Fruit fly (Drosophila melanogaster) whole organism, adult: ENCODE data around the gene CG1983.
A peak's percentile ranks its signal among the peaks of the same experiment; 100 is the strongest.

Experiments used
- CG11617 ChIP-seq: fragments of 200-800 bp; sonication (Bioruptor generic); optimal IDR thresholded peaks from 2 replicates; lab custom pipeline; 2017; ENCODE audit warnings: mild to moderate bottlenecking, missing biosample characterization, missing genetic modification reagents, missing genetic modification characterization
- CG12768 ChIP-seq: fragments of 200-800 bp; sonication (Bioruptor generic); optimal IDR thresholded peaks from 2 replicates; lab custom pipeline; 2017; ENCODE audit warnings: missing biosample characterization, missing genetic modification characterization, mild to moderate bottlenecking, moderate library complexity, missing genetic modification reagents
- CG14711 ChIP-seq: fragments of 200-800 bp; sonication (Bioruptor generic); optimal IDR thresholded peaks from 2 replicates; lab custom pipeline; 2018; ENCODE audit warnings: missing biosample characterization, mild to moderate bottlenecking, missing genetic modification characterization, moderate library complexity
- CG1620 ChIP-seq: fragments of 200-800 bp; sonication (Bioruptor generic); optimal IDR thresholded peaks from 2 replicates; lab custom pipeline; 2016; ENCODE audit warnings: missing biosample characterization, missing genetic modification characterization
- CG33017 ChIP-seq: fragments of 200-800 bp; sonication (Bioruptor generic); optimal IDR thresholded peaks from 2 replicates; lab custom pipeline; 2018; ENCODE audit warnings: missing biosample characterization, mild to moderate bottlenecking, missing genetic modification characterization, moderate library complexity
- CG5204 ChIP-seq: fragments of 200-800 bp; sonication (Bioruptor generic); optimal IDR thresholded peaks from 2 replicates; lab custom pipeline; 2016; ENCODE audit warnings: missing biosample characterization, missing genetic modification characterization
- CG7045 ChIP-seq: fragments of 200-800 bp; sonication (Bioruptor generic); optimal IDR thresholded peaks from 2 replicates; lab custom pipeline; 2017; ENCODE audit warnings: missing biosample characterization, mild to moderate bottlenecking, missing genetic modification characterization
- CG7101 ChIP-seq: fragments of 200-800 bp; sonication (Bioruptor generic); optimal IDR thresholded peaks from 2 replicates; lab custom pipeline; 2018; ENCODE audit warnings: missing biosample characterization, mild to moderate bottlenecking, missing genetic modification characterization, moderate library complexity
- Clk ChIP-seq: fragments of 200-800 bp; sonication (Bioruptor generic); optimal IDR thresholded peaks from 2 replicates; lab custom pipeline; 2017; ENCODE audit warnings: missing biosample characterization, missing genetic modification characterization
- Crg-1 ChIP-seq: fragments of 200-800 bp; sonication (Bioruptor generic); optimal IDR thresholded peaks from 2 replicates; lab custom pipeline; 2016; ENCODE audit warnings: missing biosample characterization, missing genetic modification characterization
- Hr96 ChIP-seq: fragments of 200-800 bp; sonication (Bioruptor generic); optimal IDR thresholded peaks from 2 replicates; lab custom pipeline; 2016; ENCODE audit warnings: missing biosample characterization, missing genetic modification characterization
- Mnt ChIP-seq: fragments of 200-800 bp; sonication (Bioruptor generic); optimal IDR thresholded peaks from 2 replicates; lab custom pipeline; 2016; ENCODE audit warnings: missing biosample characterization, mild to moderate bottlenecking, missing genetic modification characterization
- bab1 ChIP-seq: fragments of 200-800 bp; sonication (Bioruptor generic); optimal IDR thresholded peaks from 3 replicates; lab custom pipeline; 2019; ENCODE audit warnings: missing biosample characterization, mild to moderate bottlenecking, missing genetic modification characterization, moderate library complexity
- cic ChIP-seq: fragments of 200-800 bp; sonication (Bioruptor generic); optimal IDR thresholded peaks from 2 replicates; lab custom pipeline; 2017; ENCODE audit warnings: missing biosample characterization, mild to moderate bottlenecking, missing genetic modification characterization, moderate library complexity
- cnc ChIP-seq, 2 experiments: fragments of >200 bp; optimal IDR thresholded peaks; 2 replicates each; lab custom pipeline; 2017
- kay ChIP-seq: fragments of 200-800 bp; sonication (Bioruptor generic); peaks from one replicate; lab custom pipeline; 2016; ENCODE audit warnings: missing biosample characterization, missing genetic modification characterization, borderline replicate concordance
- ovo ChIP-seq: fragments of 200-800 bp; sonication (Bioruptor generic); optimal IDR thresholded peaks from 2 replicates; lab custom pipeline; 2016; ENCODE audit warnings: missing biosample characterization, missing genetic modification characterization
- pad ChIP-seq: fragments of 200-800 bp; sonication (Bioruptor generic); optimal IDR thresholded peaks from 3 replicates; lab custom pipeline; 2017; ENCODE audit warnings: missing biosample characterization, missing genetic modification characterization, mild to moderate bottlenecking, moderate library complexity, missing genetic modification reagents
- tj ChIP-seq: fragments of 200-800 bp; sonication (Bioruptor generic); optimal IDR thresholded peaks from 3 replicates; lab custom pipeline; 2017; ENCODE audit warnings: missing biosample characterization, mild to moderate bottlenecking, missing genetic modification characterization, moderate library complexity
- toe ChIP-seq: fragments of 200-800 bp; sonication (Bioruptor generic); optimal IDR thresholded peaks from 2 replicates; lab custom pipeline; 2016; ENCODE audit warnings: missing biosample characterization, missing genetic modification characterization

CG1983 gene

DNA sequence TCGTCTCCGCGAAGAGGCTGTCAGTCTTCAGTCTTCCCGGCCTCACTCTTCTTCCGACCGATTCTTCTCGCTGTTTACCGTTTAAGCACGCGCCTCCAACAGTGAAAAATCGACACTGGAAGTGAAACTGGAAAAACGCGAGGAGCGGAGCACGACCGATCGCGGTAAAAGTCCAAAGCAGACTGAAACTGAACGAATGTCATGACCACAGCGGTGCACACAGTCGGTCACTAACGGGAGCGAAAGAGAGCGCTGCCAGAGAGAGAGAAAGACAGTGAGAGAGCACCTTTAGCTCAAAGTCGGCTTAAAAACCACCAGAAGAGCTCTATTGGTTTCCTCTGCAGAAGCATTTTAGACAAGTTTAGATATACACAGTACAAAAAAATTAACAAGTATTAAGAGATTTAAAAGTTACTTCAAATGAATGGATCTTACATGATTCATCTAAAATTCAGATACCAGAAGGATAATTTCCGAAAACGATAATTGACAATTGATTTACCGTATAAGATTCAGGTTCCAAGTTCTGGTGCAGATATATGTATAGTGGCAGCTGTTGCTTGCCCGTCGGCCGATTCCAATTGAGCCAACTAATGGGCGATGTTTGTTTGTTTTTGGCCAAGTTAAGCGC is 17.1 kb downstream of the CG1983 start, which contains the start of gene CG11498:
Gene CG11498 (minus strand): TSS at position 162 of the 631 bp plus-strand sequence.
- no peak for TF ChIP-seq CG12768 (GFP tag; lab: Kevin White, UChicago)
- no peak for TF ChIP-seq Mnt (GFP tag; lab: Kevin White, UChicago)
- TF ChIP-seq CG14711: no peak
- no peak for TF ChIP-seq Clk
- TF ChIP-seq Crg-1 (GFP tag; lab: Kevin White, UChicago): no peak
- TF ChIP-seq tj (GFP tag; lab: Kevin White, UChicago): no peak

DNA sequence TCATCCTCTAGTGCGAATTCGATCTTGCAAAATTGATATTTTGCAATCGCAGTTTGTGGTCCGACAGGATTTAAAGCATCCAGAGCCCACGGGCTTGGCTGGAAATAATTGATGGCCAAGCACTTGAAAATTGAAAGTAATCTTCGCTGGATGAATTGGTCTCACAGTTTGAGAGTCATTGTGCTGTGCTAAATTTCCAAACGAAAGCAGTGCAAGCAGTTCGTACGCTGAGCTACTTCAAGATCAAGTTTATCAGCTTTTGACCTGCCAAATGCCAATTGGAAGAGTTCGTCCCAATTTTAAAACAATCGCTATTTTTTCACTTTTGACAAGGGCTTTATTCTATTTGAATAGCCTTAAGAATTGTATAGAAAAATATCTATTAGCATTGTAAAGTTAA is 23.6 kb downstream of the CG1983 start:
- TF ChIP-seq toe: no peak
- TF ChIP-seq CG1620 (GFP tag; lab: Kevin White, UChicago): no peak
- TF ChIP-seq tj (GFP tag; lab: Kevin White, UChicago): no peak
- TF ChIP-seq Mnt (GFP tag; lab: Kevin White, UChicago): no peak
- no peak for TF ChIP-seq CG14711
- TF ChIP-seq CG11617 (GFP tag; lab: Kevin White, UChicago): no peak

DNA sequence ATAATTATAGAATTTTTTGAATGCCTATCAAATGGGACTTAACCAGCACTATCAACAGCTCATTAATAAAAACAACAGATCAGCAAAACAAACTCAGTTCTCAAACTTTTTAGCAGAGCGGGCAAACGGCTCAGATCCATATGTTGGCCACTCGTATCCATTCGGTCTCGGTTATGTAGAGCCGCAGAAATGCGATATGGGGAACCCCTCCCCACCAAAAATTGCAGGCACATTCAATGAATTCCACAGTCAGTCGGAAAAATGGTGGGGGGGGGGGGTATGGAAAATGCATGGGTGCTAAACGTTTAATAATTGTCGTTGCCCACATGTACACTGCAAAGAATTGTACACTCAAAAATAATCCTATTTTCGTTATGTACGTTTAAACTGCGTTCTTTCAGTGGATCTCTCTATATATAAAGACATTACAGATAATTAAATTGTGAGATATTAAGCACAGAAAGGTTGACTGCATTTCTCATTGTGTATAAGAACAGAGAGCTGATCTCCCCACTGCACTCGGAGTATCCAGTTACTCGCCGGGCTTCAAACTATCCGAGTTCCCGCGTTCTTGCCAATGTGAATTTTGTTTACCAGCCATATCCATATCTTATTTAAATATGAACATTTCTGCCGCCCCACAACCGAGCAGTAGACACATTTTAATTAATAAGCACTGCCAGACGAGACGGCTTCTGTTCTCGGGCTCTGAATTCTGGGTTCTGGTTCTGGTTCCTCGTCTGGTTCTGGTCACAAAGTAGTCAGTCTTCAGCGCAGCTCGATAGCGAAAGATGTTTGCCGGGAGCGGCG is 26.0 kb downstream of the CG1983 start, which contains the start of gene CG15529:
Gene CG15529 (plus strand): TSS at position 760 of the 810 bp plus-strand sequence.
- TF ChIP-seq bab1 (GFP tag; lab: Kevin White, UChicago): peak; percentile 62
- peak; percentile 53 for TF ChIP-seq pad (GFP tag; lab: Kevin White, UChicago)
- peak; percentile 46 for TF ChIP-seq CG14711
- TF ChIP-seq CG7101 (tag; lab: Kevin White, UChicago): peak; percentile 77
- peak; percentile 71 for TF ChIP-seq Hr96
- TF ChIP-seq CG33017: peak; percentile 40
- TF ChIP-seq ovo: peak; percentile 8
- TF ChIP-seq cnc (optimal IDR thresholded peaks at IDR 0.05; lab: Kevin White, UChicago): no peak
- TF ChIP-seq CG11617 (GFP tag; lab: Kevin White, UChicago): peak; percentile 38
- TF ChIP-seq CG12768 (GFP tag; lab: Kevin White, UChicago): peak; percentile 84
- TF ChIP-seq CG5204 (GFP tag; lab: Kevin White, UChicago): peak; percentile 72
- TF ChIP-seq CG7045 (GFP tag; lab: Kevin White, UChicago): peak; percentile 73
- TF ChIP-seq Crg-1 (GFP tag; lab: Kevin White, UChicago): peak; percentile 43
- TF ChIP-seq Mnt (GFP tag; lab: Kevin White, UChicago): no peak
- peak; percentile 94 for TF ChIP-seq tj (GFP tag; lab: Kevin White, UChicago)
- TF ChIP-seq toe: peak; percentile 54
- no peak for TF ChIP-seq kay
- TF ChIP-seq CG1620 (GFP tag; lab: Kevin White, UChicago): peak; percentile 62
- peak; percentile 65 for TF ChIP-seq Clk
- TF ChIP-seq cic (GFP tag; lab: Kevin White, UChicago): no peak

DNA sequence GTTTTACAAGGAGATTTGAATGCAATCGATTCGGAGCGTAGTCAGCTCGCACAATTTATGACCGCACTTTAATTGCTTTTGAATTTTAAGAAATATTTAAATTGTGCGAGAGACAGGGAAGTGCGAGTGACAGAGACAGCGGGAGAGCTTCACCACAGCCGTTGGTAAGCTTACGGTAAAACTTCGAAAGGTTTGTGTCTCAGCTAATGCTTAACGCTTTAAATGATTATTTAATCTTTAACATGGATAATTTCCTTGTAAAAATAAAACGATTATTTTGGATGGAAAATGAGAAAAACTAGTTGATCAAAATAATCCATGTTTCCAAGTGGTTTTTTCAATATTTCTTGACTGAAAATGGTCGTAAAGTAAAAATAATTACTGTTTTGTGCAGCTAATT is 26.9 kb downstream of the CG1983 start:
- TF ChIP-seq CG1620 (GFP tag; lab: Kevin White, UChicago) (no peak), ovo (no peak), cnc (optimal IDR thresholded peaks at IDR 0.05; lab: Kevin White, UChicago) (no peak), CG33017 (no peak), CG5204 (GFP tag; lab: Kevin White, UChicago) (no peak), bab1 (GFP tag; lab: Kevin White, UChicago) (no peak), CG7101 (tag; lab: Kevin White, UChicago) (no peak), CG12768 (GFP tag; lab: Kevin White, UChicago) (no peak), CG14711 (no peak), CG7045 (GFP tag; lab: Kevin White, UChicago) (no peak), Mnt (GFP tag; lab: Kevin White, UChicago) (no peak), Hr96 (no peak), toe (no peak), tj (GFP tag; lab: Kevin White, UChicago) (no peak), kay (no peak), Crg-1 (GFP tag; lab: Kevin White, UChicago) (no peak), Clk (no peak), pad (GFP tag; lab: Kevin White, UChicago) (no peak), CG11617 (GFP tag; lab: Kevin White, UChicago) (no peak), cic (GFP tag; lab: Kevin White, UChicago) (no peak)

DNA sequence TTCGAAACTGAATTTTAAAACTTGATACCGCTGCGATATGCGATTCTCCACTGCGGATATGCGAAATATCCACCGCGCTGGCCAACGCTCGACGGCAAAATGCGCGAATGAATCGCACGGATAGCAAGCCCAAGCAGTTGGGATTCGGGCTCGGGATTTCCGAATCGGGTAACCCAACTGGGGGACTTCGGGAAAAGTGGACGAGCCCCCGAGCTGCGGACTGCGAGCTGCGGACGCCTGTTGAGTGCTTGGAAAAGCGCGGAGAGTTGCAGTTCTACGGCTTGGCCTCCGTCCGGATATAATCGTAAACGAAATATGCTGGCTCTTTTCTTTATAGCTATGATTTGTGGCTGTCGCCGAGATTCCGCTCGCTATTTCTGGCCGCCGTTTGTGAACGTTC is 28.0 kb downstream of the CG1983 start, which contains the start of gene AdoR:
Gene AdoR (minus strand): TSS at position 101 of the 400 bp plus-strand sequence.
- TF ChIP-seq CG5204 (GFP tag; lab: Kevin White, UChicago): no peak
- no peak for TF ChIP-seq CG14711
- TF ChIP-seq CG7045 (GFP tag; lab: Kevin White, UChicago): no peak
- TF ChIP-seq tj (GFP tag; lab: Kevin White, UChicago): no peak
- TF ChIP-seq Hr96: no peak
- no peak for TF ChIP-seq Crg-1 (GFP tag; lab: Kevin White, UChicago)
- no peak for TF ChIP-seq cic (GFP tag; lab: Kevin White, UChicago)
- no peak for TF ChIP-seq pad (GFP tag; lab: Kevin White, UChicago)
